Fruit fly (Drosophila melanogaster) whole organism, prepupa: ENCODE results near the gene CG33332.
A peak's percentile ranks its signal among the peaks of the same experiment; 100 is the strongest.

Experiments used
- CG10669 ChIP-seq: fragments of 200-800 bp; sonication (Bioruptor generic); optimal IDR thresholded peaks from 3 replicates; lab custom pipeline; 2018; ENCODE audit warnings: missing biosample characterization, mild to moderate bottlenecking, missing genetic modification characterization, moderate library complexity
- CG11762 ChIP-seq: fragments of 200-800 bp; sonication (Bioruptor generic); optimal IDR thresholded peaks from 3 replicates; lab custom pipeline; 2016; ENCODE audit warnings: missing biosample characterization, missing genetic modification characterization; ENCODE audit not compliant: insufficient read depth
- CG11902 ChIP-seq: fragments of 200-800 bp; sonication (Bioruptor generic); optimal IDR thresholded peaks from 3 replicates; lab custom pipeline; 2016; ENCODE audit warnings: missing biosample characterization, missing genetic modification characterization
- CG1621 ChIP-seq: fragments of 200-800 bp; sonication (Bioruptor generic); optimal IDR thresholded peaks from 3 replicates; lab custom pipeline; 2018; ENCODE audit warnings: missing biosample characterization, mild to moderate bottlenecking, missing genetic modification characterization
- CG16779 ChIP-seq: fragments of 200-800 bp; sonication (Bioruptor generic); optimal IDR thresholded peaks from 3 replicates; lab custom pipeline; 2017; ENCODE audit warnings: missing biosample characterization, mild to moderate bottlenecking, missing genetic modification characterization
- CG31627 ChIP-seq: fragments of 200-800 bp; sonication (Bioruptor generic); optimal IDR thresholded peaks from 3 replicates; lab custom pipeline; 2016; ENCODE audit warnings: missing biosample characterization, missing genetic modification characterization
- CG34406 ChIP-seq: fragments of 200-800 bp; sonication (Bioruptor generic); optimal IDR thresholded peaks from 3 replicates; lab custom pipeline; 2016; ENCODE audit warnings: missing biosample characterization, missing genetic modification characterization
- CG3919 ChIP-seq: fragments of 200-800 bp; sonication (Bioruptor generic); optimal IDR thresholded peaks from 3 replicates; lab custom pipeline; 2016; ENCODE audit warnings: missing biosample characterization, missing genetic modification characterization
- CG4318 ChIP-seq: fragments of 200-800 bp; sonication (Bioruptor generic); optimal IDR thresholded peaks from 3 replicates; lab custom pipeline; 2017; ENCODE audit warnings: missing biosample characterization, mild to moderate bottlenecking, missing genetic modification characterization
- CG6163 ChIP-seq: fragments of 200-800 bp; sonication (Bioruptor generic); IDR thresholded peaks from 3 replicates; pipeline ENCODE4 v1.3.6; 2022; ENCODE audit warnings: missing biosample characterization, missing genetic modification characterization
- CG6276 ChIP-seq: fragments of 200-800 bp; sonication (Bioruptor generic); optimal IDR thresholded peaks from 2 replicates; lab custom pipeline; 2017; ENCODE audit warnings: missing biosample characterization, mild to moderate bottlenecking, missing genetic modification characterization
- CG6808 ChIP-seq: fragments of 200-800 bp; sonication (Bioruptor generic); optimal IDR thresholded peaks from 3 replicates; lab custom pipeline; 2017; ENCODE audit warnings: missing biosample characterization, missing genetic modification characterization, mild to moderate bottlenecking, moderate library complexity, missing genetic modification reagents
- CG6854 ChIP-seq: fragments of 200-800 bp; sonication (Bioruptor generic); optimal IDR thresholded peaks from 2 replicates; lab custom pipeline; 2017; ENCODE audit warnings: missing biosample characterization, mild to moderate bottlenecking, missing genetic modification characterization
- CG7368 ChIP-seq: fragments of 200-800 bp; sonication (Bioruptor generic); optimal IDR thresholded peaks from 3 replicates; lab custom pipeline; 2016; ENCODE audit warnings: missing biosample characterization, missing genetic modification characterization
- CG8119 ChIP-seq: fragments of 200-800 bp; sonication (Bioruptor generic); IDR thresholded peaks from 3 replicates; pipeline ENCODE4 v1.3.6; 2022; ENCODE audit warnings: missing biosample characterization, missing genetic modification characterization
- CG8319 ChIP-seq: fragments of 200-800 bp; sonication (Bioruptor generic); optimal IDR thresholded peaks from 3 replicates; lab custom pipeline; 2016; ENCODE audit warnings: missing biosample characterization, missing genetic modification characterization
- CG9139 ChIP-seq: fragments of 200-800 bp; sonication (Bioruptor generic); optimal IDR thresholded peaks from 3 replicates; lab custom pipeline; 2017; ENCODE audit warnings: missing biosample characterization, mild to moderate bottlenecking, missing genetic modification characterization
- Eip78C ChIP-seq: fragments of 200-800 bp; sonication (Bioruptor generic); peaks from one replicate; lab custom pipeline; 2016; ENCODE audit warnings: missing biosample characterization, missing genetic modification characterization
- Ets21C ChIP-seq: fragments of 200-800 bp; sonication (Bioruptor generic); optimal IDR thresholded peaks from 3 replicates; lab custom pipeline; 2016; ENCODE audit warnings: missing biosample characterization, missing genetic modification characterization
- Ets96B ChIP-seq: fragments of 200-800 bp; optimal IDR thresholded peaks from 2 replicates; lab custom pipeline; 2019; ENCODE audit warnings: missing biosample characterization, mild to moderate bottlenecking, missing genetic modification characterization, moderate library complexity
- Gug ChIP-seq: fragments of 200-800 bp; sonication (Bioruptor generic); IDR thresholded peaks from 2 replicates; pipeline ENCODE4 v1.3.6; 2022; ENCODE audit warnings: missing biosample characterization, missing genetic modification characterization
- Hr38 ChIP-seq: sonication (Bioruptor generic); optimal IDR thresholded peaks from 2 replicates; lab custom pipeline; 2016; ENCODE audit warnings: missing biosample characterization, missing genetic modification characterization
- Hr39 ChIP-seq: fragments of 200-800 bp; sonication (Bioruptor generic); optimal IDR thresholded peaks from 2 replicates; lab custom pipeline; 2016; ENCODE audit warnings: missing biosample characterization, missing genetic modification characterization
- Hr4 ChIP-seq: fragments of 200-800 bp; sonication (Bioruptor generic); optimal IDR thresholded peaks from 3 replicates; lab custom pipeline; 2016; ENCODE audit warnings: missing biosample characterization, missing genetic modification characterization
- OdsH ChIP-seq: fragments of 200-800 bp; sonication (Bioruptor generic); optimal IDR thresholded peaks from 3 replicates; lab custom pipeline; 2016; ENCODE audit warnings: missing biosample characterization, missing genetic modification characterization
- Sox14 ChIP-seq: fragments of 200-800 bp; sonication (Bioruptor generic); optimal IDR thresholded peaks from 3 replicates; lab custom pipeline; 2016; ENCODE audit warnings: missing biosample characterization, missing genetic modification characterization
- Sox15 ChIP-seq: fragments of 200-800 bp; sonication (Bioruptor generic); optimal IDR thresholded peaks from 3 replicates; lab custom pipeline; 2016; ENCODE audit warnings: missing biosample characterization, missing genetic modification characterization
- achi ChIP-seq: fragments of 200-800 bp; sonication (Bioruptor generic); optimal IDR thresholded peaks from 3 replicates; lab custom pipeline; 2016; ENCODE audit warnings: missing biosample characterization, missing genetic modification characterization
- acj6 ChIP-seq: fragments of 200-800 bp; sonication (Bioruptor generic); optimal IDR thresholded peaks from 3 replicates; lab custom pipeline; 2016; ENCODE audit warnings: missing biosample characterization, missing genetic modification characterization
- cyc ChIP-seq: fragments of 200-800 bp; sonication (Bioruptor generic); optimal IDR thresholded peaks from 3 replicates; lab custom pipeline; 2016; ENCODE audit warnings: missing biosample characterization, missing genetic modification characterization
- dac ChIP-seq: fragments of 200-800 bp; sonication (Bioruptor generic); optimal IDR thresholded peaks from 2 replicates; lab custom pipeline; 2017; ENCODE audit warnings: missing biosample characterization, mild to moderate bottlenecking, missing genetic modification characterization
- dsx ChIP-seq: fragments of 200-800 bp; optimal IDR thresholded peaks from 3 replicates; lab custom pipeline; 2019; ENCODE audit warnings: missing biosample characterization, mild to moderate bottlenecking, missing genetic modification characterization, moderate library complexity; ENCODE audit not compliant: poor library complexity, severe bottlenecking
- eg ChIP-seq: fragments of 200-800 bp; sonication (Bioruptor generic); IDR thresholded peaks from 3 replicates; pipeline ENCODE4 v1.3.6; 2022; ENCODE audit warnings: missing biosample characterization, missing genetic modification characterization
- esn ChIP-seq: fragments of 200-800 bp; sonication (Bioruptor generic); optimal IDR thresholded peaks from 2 replicates; lab custom pipeline; 2016; ENCODE audit warnings: missing biosample characterization, mild to moderate bottlenecking, missing genetic modification characterization, moderate library complexity
- fd85E ChIP-seq: fragments of 200-800 bp; sonication (Bioruptor generic); optimal IDR thresholded peaks from 3 replicates; lab custom pipeline; 2016; ENCODE audit warnings: missing biosample characterization, missing genetic modification characterization
- lz ChIP-seq: fragments of 200-800 bp; sonication (Bioruptor generic); optimal IDR thresholded peaks from 3 replicates; lab custom pipeline; 2016; ENCODE audit warnings: missing biosample characterization, missing genetic modification characterization
- net ChIP-seq: fragments of 200-800 bp; sonication (Bioruptor generic); optimal IDR thresholded peaks from 3 replicates; lab custom pipeline; 2016; ENCODE audit warnings: missing biosample characterization, missing genetic modification characterization
- pdm3 ChIP-seq: fragments of 200-800 bp; sonication (Bioruptor generic); optimal IDR thresholded peaks from 3 replicates; lab custom pipeline; 2016; ENCODE audit warnings: missing biosample characterization, missing genetic modification characterization
- salr ChIP-seq, 2 experiments: fragments of 200-800 bp; sonication (Bioruptor generic); optimal IDR thresholded peaks; 3 replicates each; lab custom pipeline; 2016 to 2018; ENCODE audit warnings: missing biosample characterization in 2 of 2, missing genetic modification characterization in 2 of 2, mild to moderate bottlenecking in 1 of 2
- spab ChIP-seq: fragments of 200-800 bp; sonication (Bioruptor generic); optimal IDR thresholded peaks from 2 replicates; lab custom pipeline; 2017; ENCODE audit warnings: missing biosample characterization, mild to moderate bottlenecking, missing genetic modification characterization, missing genetic modification reagents
- svp ChIP-seq: fragments of 200-800 bp; sonication (Bioruptor generic); peaks from one replicate; lab custom pipeline; 2016; ENCODE audit warnings: missing biosample characterization, missing genetic modification characterization
- topi ChIP-seq: fragments of 200-800 bp; sonication (Bioruptor generic); optimal IDR thresholded peaks from 3 replicates; lab custom pipeline; 2016; ENCODE audit warnings: missing biosample characterization, missing genetic modification characterization

CG33332 gene

DNA sequence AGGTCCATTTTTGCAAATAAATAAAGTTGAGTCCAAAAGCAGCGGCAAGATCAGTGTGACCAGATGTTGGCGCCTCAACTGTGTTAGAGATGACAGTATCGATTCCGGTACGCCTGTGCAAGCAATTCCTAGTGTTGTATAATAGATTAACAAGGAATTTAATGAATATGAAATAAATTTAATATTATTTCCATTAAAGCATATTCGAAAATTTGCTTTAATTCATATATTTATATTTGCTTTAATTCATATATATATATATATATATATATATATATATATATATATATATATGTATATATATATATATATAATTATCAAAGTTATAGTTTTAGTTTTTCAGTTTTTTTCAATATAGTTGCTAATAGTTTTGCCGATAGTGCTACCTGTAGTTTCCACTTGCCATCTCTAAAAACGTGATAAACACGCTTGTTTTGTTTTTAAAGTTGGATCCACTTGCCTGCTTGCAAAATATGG, 12.1 kb downstream of the CG33332 start, which contains the start of the genes Nup93-2 and CG3817 (continued):
- TF ChIP-seq acj6: peak; percentile 40
- no peak for TF ChIP-seq CG6808 (GFP tag; lab: Kevin White, UChicago)
- TF ChIP-seq CG16779 (tag; lab: Kevin White, UChicago): no peak
- TF ChIP-seq fd85E (GFP tag; lab: Kevin White, UChicago): no peak
- peak; percentile 58 for TF ChIP-seq topi (GFP tag; lab: Kevin White, UChicago)
- no peak for TF ChIP-seq achi (GFP tag; lab: Kevin White, UChicago)
- no peak for TF ChIP-seq net (GFP tag; lab: Kevin White, UChicago)
- TF ChIP-seq Eip78C (GFP tag; lab: Kevin White, UChicago): peak; percentile 92
- TF ChIP-seq CG6276 (GFP tag; lab: Kevin White, UChicago): no peak
- TF ChIP-seq CG3919: peak; percentile 49
- no peak for TF ChIP-seq dac (GFP tag; lab: Kevin White, UChicago)
- peak; percentile 18 for TF ChIP-seq CG7368 (GFP tag; lab: Kevin White, UChicago)
- no peak for TF ChIP-seq CG4318
- peak; percentile 52 for TF ChIP-seq Hr39 (GFP tag; lab: Kevin White, UChicago)
- TF ChIP-seq esn (GFP tag; lab: Kevin White, UChicago): peak; percentile 70
- no peak for TF ChIP-seq CG11762 (GFP tag; lab: Kevin White, UChicago)
- TF ChIP-seq CG6163 (GFP tag; lab: Robert Waterston, UW): peak; percentile 68; the same call in 2 of the 3 replicates
- TF ChIP-seq CG11902 (GFP tag; lab: Kevin White, UChicago): peak; percentile 46

DNA sequence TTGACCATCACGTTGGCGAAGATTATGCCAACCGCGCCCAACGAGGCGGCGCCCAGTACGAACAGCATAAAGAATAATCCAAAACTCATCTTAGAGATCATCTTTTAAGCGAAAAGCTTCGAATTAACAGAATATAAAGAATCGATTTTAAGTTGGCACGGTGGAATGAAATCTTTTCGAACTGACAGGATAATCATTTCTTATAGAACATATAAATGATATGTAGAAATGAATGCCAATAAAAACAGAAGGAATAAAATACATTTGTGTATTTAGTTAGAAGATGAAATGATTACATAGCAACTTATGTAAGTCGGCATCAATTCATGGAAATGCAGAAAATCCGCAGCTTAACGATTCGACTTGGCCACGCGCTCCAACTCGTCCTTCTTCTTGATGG, 13.9 kb downstream of the CG33332 start, which contains the start of gene VhaPPA1-2:
Gene VhaPPA1-2, minus strand, starts transcription at position 101 of the 400 bp plus-strand sequence.
- TF ChIP-seq CG9139 (GFP tag; lab: Kevin White, UChicago) (no peak), CG8119 (GFP tag; lab: Robert Waterston, UW) (no peak), CG8319 (GFP tag; lab: Kevin White, UChicago) (no peak), fd85E (GFP tag; lab: Kevin White, UChicago) (no peak), eg (GFP tag; lab: Robert Waterston, UW) (no peak), CG6276 (GFP tag; lab: Kevin White, UChicago) (no peak), CG11762 (GFP tag; lab: Kevin White, UChicago) (no peak), svp (GFP tag; lab: Kevin White, UChicago) (no peak), Ets96B (tag; lab: Kevin White, UChicago) (no peak), topi (GFP tag; lab: Kevin White, UChicago) (no peak), Sox15 (GFP tag; lab: Kevin White, UChicago) (no peak), Hr38 (GFP tag; lab: Kevin White, UChicago) (no peak), OdsH (no peak)

dm6 chr3R:14901408-14902352, 15.4 kb downstream of the CG33332 start, which contains the start of gene RpS5b:
Gene RpS5b, minus strand, starts transcription at chr3R:14901563.
- no peak for TF ChIP-seq Sox15 (GFP tag; lab: Kevin White, UChicago)
- no peak for TF ChIP-seq pdm3 (GFP tag; lab: Kevin White, UChicago)
- TF ChIP-seq Hr4 (GFP tag; lab: Kevin White, UChicago): no peak
- TF ChIP-seq Eip78C (GFP tag; lab: Kevin White, UChicago): peak; percentile 58
- TF ChIP-seq spab (GFP tag; lab: Kevin White, UChicago): no peak
- peak; percentile 34 for TF ChIP-seq svp (GFP tag; lab: Kevin White, UChicago)
- TF ChIP-seq Ets96B (tag; lab: Kevin White, UChicago): no peak
- no peak for TF ChIP-seq CG4318
- TF ChIP-seq dsx (GFP tag; lab: Kevin White, UChicago): no peak
- no peak for TF ChIP-seq CG6808 (GFP tag; lab: Kevin White, UChicago)
- no peak for TF ChIP-seq CG10669 (GFP tag; lab: Kevin White, UChicago)
- TF ChIP-seq CG6163 (GFP tag; lab: Robert Waterston, UW): 0 out of 3 replicates have a peak, but pooled peaks have one; percentile 18
- TF ChIP-seq CG8119 (GFP tag; lab: Robert Waterston, UW): no peak
- TF ChIP-seq acj6: no peak
- TF ChIP-seq cyc (GFP tag; lab: Kevin White, UChicago): peak; percentile 11
- no peak for TF ChIP-seq CG7368 (GFP tag; lab: Kevin White, UChicago)
- no peak for TF ChIP-seq eg (GFP tag; lab: Robert Waterston, UW)
- TF ChIP-seq Gug (GFP tag; lab: Robert Waterston, UW): no peak
- no peak for TF ChIP-seq dac (GFP tag; lab: Kevin White, UChicago)
- TF ChIP-seq Ets21C (GFP tag; lab: Kevin White, UChicago): no peak
- no peak for TF ChIP-seq CG34406
- TF ChIP-seq salr (GFP tag; optimal IDR thresholded peaks at IDR 0.05; lab: Kevin White, UChicago): no peak
- no peak for TF ChIP-seq CG9139 (GFP tag; lab: Kevin White, UChicago)
- no peak for TF ChIP-seq OdsH
- no peak for TF ChIP-seq CG1621 (tag; lab: Kevin White, UChicago)
- peak; percentile 19 for TF ChIP-seq Sox14
- no peak for TF ChIP-seq lz (GFP tag; lab: Kevin White, UChicago)
- TF ChIP-seq CG3919: peak; percentile 12
- no peak for TF ChIP-seq CG31627 (GFP tag; lab: Kevin White, UChicago)
- TF ChIP-seq CG6854: peak; percentile 5
